Worm (Caenorhabditis elegans) whole organism, late embryonic: ENCODE results near the gene haf-2.

Source experiments
- C08G9.2 ChIP-seq: sonication (generic microtip); optimal IDR thresholded peaks from 2 replicates; lab custom pipeline; 2016; ENCODE audit warnings: mild to moderate bottlenecking, missing genetic modification characterization, moderate library complexity, missing compliant biosample characterization
- C38D4.7 ChIP-seq: fragments of 200-800 bp; sonication (Bioruptor generic); optimal IDR thresholded peaks from 2 replicates; lab custom pipeline; 2018; ENCODE audit warnings: mild to moderate bottlenecking, missing genetic modification characterization, moderate library complexity, missing compliant biosample characterization
- F13H6.1 ChIP-seq: sonication (generic microtip); optimal IDR thresholded peaks from 2 replicates; lab custom pipeline; 2016; ENCODE audit warnings: missing genetic modification characterization, missing compliant biosample characterization
- Y22D7AL.16 ChIP-seq: sonication (generic microtip); optimal IDR thresholded peaks from 2 replicates; lab custom pipeline; 2016; ENCODE audit warnings: missing genetic modification characterization, missing compliant biosample characterization
- ahr-1 ChIP-seq: sonication (generic microtip); optimal IDR thresholded peaks from 2 replicates; lab custom pipeline; 2016; ENCODE audit warnings: missing genetic modification characterization, missing compliant biosample characterization
- ceh-14 ChIP-seq: sonication (generic microtip); optimal IDR thresholded peaks from 2 replicates; lab custom pipeline; 2016; ENCODE audit warnings: missing genotype, missing genetic modification characterization, missing compliant biosample characterization
- ceh-2 ChIP-seq: sonication (generic microtip); optimal IDR thresholded peaks from 2 replicates; lab custom pipeline; 2016; ENCODE audit warnings: missing genotype, missing genetic modification characterization, missing compliant biosample characterization
- ceh-22 ChIP-seq: sonication (generic microtip); optimal IDR thresholded peaks from 2 replicates; lab custom pipeline; 2017; ENCODE audit warnings: missing biosample characterization, missing genetic modification characterization
- ceh-24 ChIP-seq: sonication (generic microtip); optimal IDR thresholded peaks from 2 replicates; lab custom pipeline; 2016; ENCODE audit warnings: mild to moderate bottlenecking, missing genetic modification characterization, missing compliant biosample characterization
- ceh-30 ChIP-seq: fragments of 150-350 bp; optimal IDR thresholded peaks from 2 replicates; lab custom pipeline; 2014; ENCODE audit warnings: missing biosample characterization, missing genetic modification characterization
- ceh-31 ChIP-seq: sonication (generic microtip); optimal IDR thresholded peaks from 2 replicates; lab custom pipeline; 2016; ENCODE audit warnings: missing genetic modification characterization, missing compliant biosample characterization
- ceh-34 ChIP-seq: sonication (generic microtip); optimal IDR thresholded peaks from 2 replicates; lab custom pipeline; 2016; ENCODE audit warnings: mild to moderate bottlenecking, missing genetic modification characterization, missing compliant biosample characterization
- ceh-45 ChIP-seq: fragments of 200-800 bp; sonication (Bioruptor generic); IDR thresholded peaks from 2 replicates; pipeline ENCODE4 v1.3.6; 2022; ENCODE audit warnings: missing genetic modification reagents, missing genetic modification characterization, missing compliant biosample characterization
- che-1 ChIP-seq: sonication (generic microtip); optimal IDR thresholded peaks from 2 replicates; lab custom pipeline; 2016; ENCODE audit warnings: mild to moderate bottlenecking, missing genetic modification characterization, missing compliant biosample characterization
- dmd-4 ChIP-seq: sonication (generic microtip); optimal IDR thresholded peaks from 2 replicates; lab custom pipeline; 2016; ENCODE audit warnings: borderline replicate concordance, missing genetic modification characterization, missing compliant biosample characterization
- dve-1 ChIP-seq: sonication (generic microtip); optimal IDR thresholded peaks from 2 replicates; lab custom pipeline; 2017; ENCODE audit warnings: antibody characterized with exemption, mild to moderate bottlenecking, missing genetic modification characterization, missing compliant biosample characterization
- elt-2 ChIP-seq: sonication (generic microtip); optimal IDR thresholded peaks from 2 replicates; lab custom pipeline; 2016; ENCODE audit warnings: missing genetic modification reagents, missing genetic modification characterization, missing compliant biosample characterization
- elt-4 ChIP-seq: sonication (generic microtip); optimal IDR thresholded peaks from 2 replicates; lab custom pipeline; 2016; ENCODE audit warnings: missing genetic modification characterization, missing compliant biosample characterization
- ets-4 ChIP-seq: sonication (generic microtip); optimal IDR thresholded peaks from 2 replicates; lab custom pipeline; 2016; ENCODE audit warnings: missing genetic modification characterization, missing compliant biosample characterization
- eyg-1 ChIP-seq: sonication (generic microtip); optimal IDR thresholded peaks from 2 replicates; lab custom pipeline; 2016; ENCODE audit warnings: missing genotype, missing genetic modification characterization, missing compliant biosample characterization
- hlh-6 ChIP-seq: sonication (generic microtip); optimal IDR thresholded peaks from 2 replicates; lab custom pipeline; 2016; ENCODE audit warnings: missing genotype, missing genetic modification characterization, missing compliant biosample characterization
- madf-2 ChIP-seq: sonication (generic microtip); optimal IDR thresholded peaks from 2 replicates; lab custom pipeline; 2017; ENCODE audit warnings: missing genetic modification characterization, missing compliant biosample characterization
- mec-3 ChIP-seq: sonication (generic microtip); optimal IDR thresholded peaks from 2 replicates; lab custom pipeline; 2016; ENCODE audit warnings: borderline replicate concordance, missing genetic modification characterization, missing compliant biosample characterization
- nfya-1 ChIP-seq: sonication (generic microtip); optimal IDR thresholded peaks from 2 replicates; lab custom pipeline; 2017; ENCODE audit warnings: missing genetic modification characterization, mild to moderate bottlenecking, missing compliant biosample characterization, antibody characterized with exemption, moderate library complexity
- nhr-11 ChIP-seq: fragments of 150-350 bp; optimal IDR thresholded peaks from 2 replicates; lab custom pipeline; 2014; ENCODE audit warnings: missing biosample characterization, missing genetic modification characterization
- nhr-232 ChIP-seq: sonication (generic microtip); optimal IDR thresholded peaks from 2 replicates; lab custom pipeline; 2016; ENCODE audit warnings: missing genetic modification characterization, missing compliant biosample characterization
- odd-2 ChIP-seq: sonication (generic microtip); optimal IDR thresholded peaks from 2 replicates; lab custom pipeline; 2017; ENCODE audit warnings: antibody characterized with exemption, mild to moderate bottlenecking, missing genetic modification characterization, missing compliant biosample characterization
- pat-9 ChIP-seq: fragments of 200-800 bp; sonication (Bioruptor generic); optimal IDR thresholded peaks from 2 replicates; lab custom pipeline; 2018; ENCODE audit warnings: mild to moderate bottlenecking, missing genetic modification characterization, moderate library complexity, missing compliant biosample characterization
- ref-2 ChIP-seq: sonication (generic microtip); optimal IDR thresholded peaks from 2 replicates; lab custom pipeline; 2016; ENCODE audit warnings: missing genetic modification characterization, missing compliant biosample characterization
- rnt-1 ChIP-seq: sonication (generic microtip); optimal IDR thresholded peaks from 2 replicates; lab custom pipeline; 2016; ENCODE audit warnings: missing genetic modification characterization, missing compliant biosample characterization
- sox-2 ChIP-seq: fragments of 200-800 bp; sonication (Bioruptor generic); IDR thresholded peaks from 2 replicates; pipeline ENCODE4 v1.3.6; 2022; ENCODE audit warnings: missing genetic modification reagents, missing genetic modification characterization, missing compliant biosample characterization
- sox-4 ChIP-seq: sonication (generic microtip); optimal IDR thresholded peaks from 2 replicates; lab custom pipeline; 2017; ENCODE audit warnings: mild to moderate bottlenecking, missing genetic modification characterization, inconsistent platforms, missing compliant biosample characterization
- tbx-2 ChIP-seq: sonication (generic microtip); optimal IDR thresholded peaks from 2 replicates; lab custom pipeline; 2016; ENCODE audit warnings: missing genetic modification characterization, missing compliant biosample characterization
- unc-42 ChIP-seq: sonication (generic microtip); optimal IDR thresholded peaks from 2 replicates; lab custom pipeline; 2016; ENCODE audit warnings: missing genotype, missing genetic modification characterization, missing compliant biosample characterization
- unc-55 ChIP-seq: sonication (generic microtip); optimal IDR thresholded peaks from 2 replicates; lab custom pipeline; 2017; ENCODE audit warnings: missing biosample characterization, missing genetic modification reagents, missing genetic modification characterization
- ztf-16 ChIP-seq: sonication (generic microtip); optimal IDR thresholded peaks from 2 replicates; lab custom pipeline; 2017; ENCODE audit warnings: missing genetic modification characterization, missing compliant biosample characterization

Gene haf-2

DNA sequence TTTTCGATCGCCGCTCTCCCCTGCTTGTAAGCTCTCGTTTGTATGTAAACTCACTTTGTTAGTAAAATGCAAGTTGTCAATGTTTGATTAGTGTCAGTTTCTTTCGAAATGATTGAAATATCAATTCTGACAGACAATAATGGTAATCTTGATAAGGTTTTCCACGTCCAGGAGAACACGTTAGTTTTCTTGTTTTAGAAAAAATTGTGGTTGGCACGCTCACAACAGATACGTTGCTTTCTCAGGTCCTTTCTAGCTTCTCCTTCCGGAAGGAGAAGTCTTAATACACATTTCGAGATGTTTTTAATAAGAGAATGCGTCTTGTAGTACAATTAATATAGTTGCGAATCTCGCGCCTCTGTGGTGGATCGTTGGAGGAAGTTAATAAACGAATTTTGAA is 12.5 kb upstream of the haf-2 start, which contains the start of gene F43E2.6:
Gene F43E2.6, minus strand, starts transcription at position 101 of the 400 bp plus-strand sequence.
- TF ChIP-seq nhr-232 (tag; lab: Kevin White, UChicago): no peak
- no peak for TF ChIP-seq madf-2 (tag; lab: Kevin White, UChicago)
- no peak for TF ChIP-seq C38D4.7 (GFP tag; lab: Kevin White, UChicago)
- no peak for TF ChIP-seq tbx-2 (tag; lab: Kevin White, UChicago)
- TF ChIP-seq ceh-22 (tag; lab: Kevin White, UChicago): no peak
- TF ChIP-seq rnt-1 (tag; lab: Kevin White, UChicago): no peak
- TF ChIP-seq ceh-24 (tag; lab: Kevin White, UChicago): no peak
- no peak for TF ChIP-seq ztf-16
- no peak for TF ChIP-seq pat-9
- TF ChIP-seq ets-4 (tag; lab: Kevin White, UChicago): no peak
- no peak for TF ChIP-seq ceh-34 (tag; lab: Kevin White, UChicago)
- TF ChIP-seq mec-3 (tag; lab: Kevin White, UChicago): no peak
- TF ChIP-seq Y22D7AL.16 (tag; lab: Kevin White, UChicago): no peak
- TF ChIP-seq sox-4 (tag; lab: Kevin White, UChicago): no peak
- no peak for TF ChIP-seq ceh-14 (tag; lab: Kevin White, UChicago)
- no peak for TF ChIP-seq nfya-1 (tag; lab: Kevin White, UChicago)
- no peak for TF ChIP-seq ceh-2 (tag; lab: Kevin White, UChicago)
- TF ChIP-seq odd-2 (tag; lab: Kevin White, UChicago): no peak
- no peak for TF ChIP-seq elt-4
- TF ChIP-seq ref-2 (tag; lab: Kevin White, UChicago): no peak

ce11 chrII:7363990-7364455 is 7.8 kb upstream of the haf-2 start, which contains the start of gene msra-1:
Gene msra-1, minus strand, starts transcription at chrII:7364040.
- peak; percentile 35 for TF ChIP-seq dve-1 (tag; lab: Kevin White, UChicago)
- peak; percentile 90 for TF ChIP-seq unc-55
- no peak for TF ChIP-seq C08G9.2 (tag; lab: Kevin White, UChicago)

DNA sequence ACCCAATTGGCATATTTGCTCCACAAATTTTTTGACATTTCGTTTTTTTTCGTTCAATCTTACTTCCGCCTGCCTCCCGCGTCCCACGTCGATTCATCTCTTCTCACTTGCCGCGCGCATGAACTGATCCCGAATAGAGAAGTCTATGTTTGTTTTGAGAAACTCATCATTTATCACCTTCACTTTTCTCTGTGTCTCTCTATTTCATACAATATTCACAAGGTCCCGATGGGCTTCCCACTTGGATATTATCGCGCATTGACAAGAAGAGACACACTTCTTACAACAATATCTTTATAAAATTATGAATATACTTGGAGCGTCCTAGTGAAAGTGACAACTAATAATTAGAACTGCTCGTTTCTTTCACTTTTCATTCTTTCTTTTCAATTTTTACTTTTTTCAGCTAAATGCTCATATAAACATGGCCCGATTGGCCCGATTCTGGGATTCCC is 2.3 kb upstream of the haf-2 start, which contains the start of gene insc-1:
Gene insc-1, plus strand, starts transcription at position 405 of the 455 bp plus-strand sequence.
- TF ChIP-seq ref-2 (tag; lab: Kevin White, UChicago) (peak; percentile 16), che-1 (tag; lab: Kevin White, UChicago) (no peak)

- no peak for TF ChIP-seq ahr-1 (tag; lab: Kevin White, UChicago)
- TF ChIP-seq nhr-11 (tag; lab: Kevin White, UChicago): no peak
- TF ChIP-seq elt-2: no peak
Measured at ce11 chrII:7357176-7357575, 950 bp upstream of the haf-2 start.

DNA sequence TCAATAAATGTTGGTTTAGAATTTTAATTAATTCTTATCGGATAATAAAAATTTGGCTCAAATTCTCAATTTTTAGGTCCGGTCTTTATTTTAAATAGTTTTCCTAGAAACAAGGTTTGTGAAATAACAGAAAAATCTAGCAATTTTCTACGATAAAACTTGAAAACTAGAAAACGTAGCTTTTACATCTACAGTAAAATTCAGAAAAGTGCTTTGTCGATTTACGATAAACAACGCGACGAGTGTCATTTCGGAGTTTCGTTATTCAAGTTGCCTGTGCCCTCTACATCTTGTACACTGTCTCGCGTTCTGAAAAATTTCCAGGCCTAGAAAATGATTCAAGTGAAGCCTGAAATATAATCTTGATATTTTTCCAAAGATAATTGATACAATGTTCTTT is 547 bp upstream of the haf-2 start:
- TF ChIP-seq F13H6.1 (tag; lab: Kevin White, UChicago) (no peak), hlh-6 (tag; lab: Kevin White, UChicago) (no peak), odd-2 (tag; lab: Kevin White, UChicago) (no peak), ceh-30 (tag; lab: Kevin White, UChicago) (no peak), dmd-4 (tag; lab: Kevin White, UChicago) (no peak), ceh-31 (tag; lab: Kevin White, UChicago) (no peak), sox-4 (tag; lab: Kevin White, UChicago) (no peak), sox-2 (GFP tag; lab: Robert Waterston, UW) (no peak), ref-2 (tag; lab: Kevin White, UChicago) (no peak), ceh-24 (tag; lab: Kevin White, UChicago) (no peak), ceh-45 (no peak), madf-2 (tag; lab: Kevin White, UChicago) (no peak), eyg-1 (tag; lab: Kevin White, UChicago) (no peak), unc-42 (tag; lab: Kevin White, UChicago) (no peak)
